Fruit fly (Drosophila melanogaster) whole organism, adult: Measurements from ENCODE around the gene CG31751.

Source experiments
- CG11617 ChIP-seq: fragments of 200-800 bp; sonication (Bioruptor generic); optimal IDR thresholded peaks from 2 replicates; lab custom pipeline; 2017; ENCODE audit warnings: mild to moderate bottlenecking, missing biosample characterization, missing genetic modification reagents, missing genetic modification characterization
- CG33017 ChIP-seq: fragments of 200-800 bp; sonication (Bioruptor generic); optimal IDR thresholded peaks from 2 replicates; lab custom pipeline; 2018; ENCODE audit warnings: missing biosample characterization, mild to moderate bottlenecking, missing genetic modification characterization, moderate library complexity
- Crg-1 ChIP-seq: fragments of 200-800 bp; sonication (Bioruptor generic); optimal IDR thresholded peaks from 2 replicates; lab custom pipeline; 2016; ENCODE audit warnings: missing biosample characterization, missing genetic modification characterization
- cic ChIP-seq: fragments of 200-800 bp; sonication (Bioruptor generic); optimal IDR thresholded peaks from 2 replicates; lab custom pipeline; 2017; ENCODE audit warnings: missing biosample characterization, mild to moderate bottlenecking, missing genetic modification characterization, moderate library complexity

- TF ChIP-seq CG11617 (GFP tag; lab: Kevin White, UChicago) = no peak
- no peak for TF ChIP-seq Crg-1
- no peak for TF ChIP-seq cic
- no peak for TF ChIP-seq CG33017 (tag; lab: Kevin White, UChicago)
Observed at dm6 chr2L:18687827-18688226, 10.8 kb downstream of the CG31751 start.
